Worm (Caenorhabditis elegans) whole organism, late embryonic: ENCODE results near the gene sahd-1.

Experiments used
- F13H6.1 ChIP-seq: sonication (generic microtip); optimal IDR thresholded peaks from 2 replicates; lab custom pipeline; 2016; ENCODE audit warnings: missing genetic modification characterization, missing compliant biosample characterization
- ama-1 ChIP-seq: fragments of 150-350 bp; optimal IDR thresholded peaks from 2 replicates; lab custom pipeline; 2014
- ceh-2 ChIP-seq: sonication (generic microtip); optimal IDR thresholded peaks from 2 replicates; lab custom pipeline; 2016; ENCODE audit warnings: missing genotype, missing genetic modification characterization, missing compliant biosample characterization
- ceh-6 ChIP-seq: fragments of 200-800 bp; sonication (Bioruptor generic); optimal IDR thresholded peaks from 2 replicates; lab custom pipeline; 2018; ENCODE audit warnings: mild to moderate bottlenecking, missing genetic modification characterization, missing compliant biosample characterization
- fkh-10 ChIP-seq: fragments of 150-350 bp; optimal IDR thresholded peaks from 2 replicates; lab custom pipeline; 2014; ENCODE audit warnings: missing biosample characterization, missing genetic modification reagents, missing genetic modification characterization
- hlh-30 ChIP-seq: sonication (generic microtip); optimal IDR thresholded peaks from 2 replicates; lab custom pipeline; 2017; ENCODE audit warnings: antibody characterized with exemption, missing genetic modification characterization, missing compliant biosample characterization; ENCODE audit not compliant: insufficient read depth
- lin-11 ChIP-seq: fragments of 200-800 bp; sonication (Bioruptor generic); optimal IDR thresholded peaks from 2 replicates; lab custom pipeline; 2018; ENCODE audit warnings: mild to moderate bottlenecking, missing genetic modification characterization, missing compliant biosample characterization
- unc-3 ChIP-seq, 2 experiments: fragments of 200-800 bp in 1 of 2; sonication (Bioruptor generic) in 1 of 2; sonication (generic microtip) in 1 of 2; conservative IDR thresholded peaks in 1 of 2; optimal IDR thresholded peaks in 1 of 2; 2 replicates each; pipeline versions ENCODE4 v1.3.6 to Lab custom; 2016 to 2022; ENCODE audit warnings: missing compliant biosample characterization in 2 of 2, missing genetic modification characterization in 2 of 2, missing genetic modification reagents in 1 of 2

- no peak for TF ChIP-seq ceh-2 (tag; lab: Kevin White, UChicago)
- no peak for TF ChIP-seq unc-3 (GFP tag; conservative IDR thresholded peaks at IDR 0.05; lab: Robert Waterston, UW)
- no peak for TF ChIP-seq unc-3 (tag; optimal IDR thresholded peaks at IDR 0.05; lab: Kevin White, UChicago)
- no peak for TF ChIP-seq fkh-10 (GFP tag; lab: Kevin White, UChicago)
- TF ChIP-seq ama-1 (lab: Kevin White, UChicago) = no peak
- TF ChIP-seq lin-11 (tag; lab: Kevin White, UChicago) = no peak
- no peak for TF ChIP-seq ceh-6 (GFP tag; lab: Kevin White, UChicago)
- no peak for TF ChIP-seq hlh-30 (tag; lab: Kevin White, UChicago)
- no peak for TF ChIP-seq F13H6.1 (tag; lab: Kevin White, UChicago)
Measured at ce11 chrII:5537524-5537923, 22.8 kb upstream of the sahd-1 start, which contains the start of gene C17C3.11.
